Worm (Caenorhabditis elegans) whole organism, mixed stage, embryonic: Measurements from ENCODE around the gene Y61A9LA.7.

ENCODE experiments used
- cnd-1 ChIP-seq: fragments of 200-800 bp; sonication (Bioruptor generic); optimal IDR thresholded peaks from 2 replicates; lab custom pipeline; 2018; ENCODE audit warnings: mild to moderate bottlenecking, missing genetic modification characterization, missing compliant biosample characterization
- snpc-4 ChIP-seq: fragments of 150-350 bp; optimal IDR thresholded peaks from 2 replicates; lab custom pipeline; 2014; ENCODE audit warnings: missing biosample characterization, missing genetic modification characterization

DNA sequence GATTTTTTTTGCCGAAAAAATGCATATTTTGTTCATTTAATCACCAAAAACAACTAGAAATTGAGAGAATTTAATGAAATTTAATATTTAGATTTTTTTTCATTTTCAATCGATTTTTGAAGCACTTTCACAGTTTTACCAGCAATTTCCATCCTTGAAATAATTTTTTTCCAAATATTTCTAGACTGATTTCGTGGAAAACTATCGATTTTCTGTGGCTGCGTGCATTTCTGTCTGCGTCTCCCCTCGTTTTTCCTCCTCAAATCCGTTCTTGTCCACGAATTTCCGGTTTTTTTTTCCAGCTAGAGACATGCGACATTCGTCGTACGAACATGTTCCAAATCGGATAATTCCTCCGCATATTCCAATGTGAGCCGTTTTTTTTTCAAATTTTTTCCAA lies 11.2 kb upstream of the Y61A9LA.7 start, which contains the start of gene Y61A9LA.3:
- no peak for TF ChIP-seq snpc-4 (tag; lab: Kevin White, UChicago)
- TF ChIP-seq cnd-1 (tag; lab: Kevin White, UChicago): no peak
